Worm (Caenorhabditis elegans) whole organism, midembryonic: Measurements from ENCODE around the gene F07F6.8.

Experiments
- T22C8.4 ChIP-seq: fragments of 200-800 bp; sonication (Bioruptor generic); IDR thresholded peaks from 2 replicates; pipeline ENCODE4 v1.3.6; 2022; ENCODE audit warnings: missing genetic modification characterization, missing compliant biosample characterization
- klf-2 ChIP-seq: fragments of 200-800 bp; sonication (Bioruptor generic); conservative IDR thresholded peaks from 2 replicates; pipeline ENCODE4 v1.3.6; 2022; ENCODE audit warnings: missing genetic modification reagents, missing genetic modification characterization, missing compliant biosample characterization
- med-1 ChIP-seq: sonication (generic microtip); optimal IDR thresholded peaks from 2 replicates; lab custom pipeline; 2017; ENCODE audit warnings: missing genetic modification characterization, mild to moderate bottlenecking, missing compliant biosample characterization, antibody characterized with exemption, missing genetic modification reagents; ENCODE audit not compliant: insufficient read depth
- ref-1 ChIP-seq: fragments of 200-800 bp; sonication (Bioruptor generic); conservative IDR thresholded peaks from 2 replicates; pipeline ENCODE4 v1.3.6; 2022; ENCODE audit warnings: missing genetic modification reagents, missing genetic modification characterization, missing compliant biosample characterization
- tab-1 ChIP-seq: fragments of 200-800 bp; sonication (Bioruptor generic); IDR thresholded peaks from 2 replicates; pipeline ENCODE4 v1.3.6; 2022; ENCODE audit warnings: missing genetic modification characterization, missing compliant biosample characterization

DNA sequence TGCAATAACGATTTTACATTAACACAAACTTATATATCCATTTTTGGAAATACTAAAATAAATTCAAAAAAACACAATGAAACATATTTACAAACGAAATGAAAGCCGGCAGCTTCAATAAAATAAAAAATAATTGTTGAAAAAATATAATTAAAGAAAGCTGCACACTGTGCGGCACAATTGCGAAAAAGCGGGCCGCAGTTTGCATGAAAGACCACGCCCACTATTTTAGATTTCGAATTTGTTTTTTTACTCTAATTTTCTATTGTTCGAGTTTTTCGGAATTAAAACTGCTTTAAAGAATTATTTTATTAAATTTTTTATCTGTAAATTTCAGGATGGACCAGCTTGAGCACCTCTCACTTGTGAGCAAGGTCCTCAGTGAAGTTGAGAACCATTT is 26.3 kb downstream of the F07F6.8 start, which contains the start of gene mog-5:
- TF ChIP-seq tab-1 (GFP tag; lab: Robert Waterston, UW) (0 out of 2 replicates have a peak, but pooled peaks have one; percentile 58), med-1 (GFP tag; lab: Kevin White, UChicago) (peak; percentile 64), klf-2 (no peak; the same call in 1 of the 2 replicates), T22C8.4 (GFP tag; lab: Robert Waterston, UW) (no peak), ref-1 (GFP tag; lab: Robert Waterston, UW) (no peak)
